Worm (Caenorhabditis elegans): ENCODE data around the gene tut-2.

ce11 chrV:10687601-10688000 is 29.6 kb downstream of the tut-2 start, which contains the start of gene F29F11.20:
- TF ChIP-seq med-1 (GFP tag; optimal IDR thresholded peaks at IDR 0.05; ENCODE audit: insufficient read depth) (no peak), tab-1 (GFP tag; IDR thresholded peaks at IDR 0.05) (no peak), T22C8.4 (GFP tag; IDR thresholded peaks at IDR 0.05) (no peak), ztf-29 (GFP tag; IDR thresholded peaks at IDR 0.05) (no peak)

Measured in whole organism, midembryonic.